Worm (Caenorhabditis elegans): ENCODE results near the gene col-68.
"Not testable (repeated sequence)": the region's sequence is repeated elsewhere in the genome, so short reads cannot be mapped to it uniquely, and the experiment has no call there.

Gene col-68

ce11 chrII:84134-84533 lies 20.2 kb upstream of the col-68 start, which contains the start of gene C50D2.6:
TSS of gene C50D2.6 (plus strand) at chrII:84434.
- TF ChIP-seq flh-1 (GFP tag; optimal IDR thresholded peaks at IDR 0.05) (no peak), elt-1 (tag; optimal IDR thresholded peaks at IDR 0.05; ENCODE audit: borderline replicate concordance, insufficient read depth) (no peak)

- TF ChIP-seq zip-8 (tag; optimal IDR thresholded peaks at IDR 0.05) (peak; percentile 56), unc-39 (tag; optimal IDR thresholded peaks at IDR 0.05) (no peak), ceh-43 (GFP tag; optimal IDR thresholded peaks at IDR 0.05) (no peak), nhr-12 (tag; optimal IDR thresholded peaks at IDR 0.05) (no peak), lsy-2 (tag; optimal IDR thresholded peaks at IDR 0.05) (no peak), lin-32 (GFP tag; optimal IDR thresholded peaks at IDR 0.05) (no peak), M03D4.4 (tag; optimal IDR thresholded peaks at IDR 0.05) (no peak), sptf-1 (tag; optimal IDR thresholded peaks at IDR 0.05) (no peak), nhr-76 (tag; optimal IDR thresholded peaks at IDR 0.05) (no peak)
Observed at ce11 chrII:86794-87193, 17.5 kb upstream of the col-68 start.

ce11 chrII:87937-88336 lies 16.4 kb upstream of the col-68 start:
- TF ChIP-seq tbx-8 (GFP tag; optimal IDR thresholded peaks at IDR 0.05) (no peak), elt-1 (tag; optimal IDR thresholded peaks at IDR 0.05; ENCODE audit: borderline replicate concordance, insufficient read depth) (no peak), M03D4.4 (tag; optimal IDR thresholded peaks at IDR 0.05) (no peak)

ce11 chrII:91419-91818 lies 12.9 kb upstream of the col-68 start, which contains the start of gene mcat-1:
TSS of gene mcat-1 (minus strand) at chrII:91519.
- TF ChIP-seq ham-2 (GFP tag; optimal IDR thresholded peaks at IDR 0.05) (no peak), mab-5 (tag; optimal IDR thresholded peaks at IDR 0.05) (no peak), zip-8 (tag; optimal IDR thresholded peaks at IDR 0.05) (peak; percentile 1), lin-32 (GFP tag; optimal IDR thresholded peaks at IDR 0.05) (no peak), nhr-28 (tag; optimal IDR thresholded peaks at IDR 0.05) (no peak), lin-13 (tag; optimal IDR thresholded peaks at IDR 0.05) (no peak), ceh-43 (GFP tag; optimal IDR thresholded peaks at IDR 0.05) (no peak)

ce11 chrII:95177-95576 lies 9.2 kb upstream of the col-68 start, which contains the start of gene C50D2.7:
TSS of gene C50D2.7 (minus strand) at chrII:95277.
- TF ChIP-seq lsy-2 (tag; optimal IDR thresholded peaks at IDR 0.05) (no peak), ceh-43 (GFP tag; optimal IDR thresholded peaks at IDR 0.05) (no peak)

ce11 chrII:97992-98763 lies 6.2 kb upstream of the col-68 start, which contains the start of the genes luc-7L3 and sftb-6:
TSS of gene luc-7L3 (minus strand) at chrII:98027.
TSS of gene sftb-6 (plus strand) at chrII:98404.
- TF ChIP-seq nhr-2 (tag; optimal IDR thresholded peaks at IDR 0.05) (peak; percentile 28), nhr-12 (tag; optimal IDR thresholded peaks at IDR 0.05) (no peak), M03D4.4 (tag; optimal IDR thresholded peaks at IDR 0.05) (no peak), ceh-83 (GFP tag; optimal IDR thresholded peaks at IDR 0.05) (peak; percentile 3), sptf-1 (tag; optimal IDR thresholded peaks at IDR 0.05) (no peak), ceh-39 (tag; optimal IDR thresholded peaks at IDR 0.05) (peak; percentile 41), ces-1 (GFP tag; optimal IDR thresholded peaks at IDR 0.05) (peak; percentile 74), nhr-237 (tag; optimal IDR thresholded peaks at IDR 0.05) (peak; percentile 34), zip-8 (tag; optimal IDR thresholded peaks at IDR 0.05) (no peak), mab-5 (tag; optimal IDR thresholded peaks at IDR 0.05) (peak; percentile 16), lsy-2 (tag; optimal IDR thresholded peaks at IDR 0.05) (peak; percentile 48)

ce11 chrII:98894-99293 lies 5.4 kb upstream of the col-68 start, which contains the start of gene C50D2.10:
TSS of gene C50D2.10 (plus strand) at chrII:99138.
- TF ChIP-seq lin-13, nhr-12, hlh-1 (tag; optimal IDR thresholded peaks at IDR 0.05): not testable (repeated sequence)

- no peak for TF ChIP-seq cnd-1 (tag; optimal IDR thresholded peaks at IDR 0.05)
- peak; percentile 6 for TF ChIP-seq ceh-83 (GFP tag; optimal IDR thresholded peaks at IDR 0.05)
Observed at ce11 chrII:101176-101575, 3.2 kb upstream of the col-68 start.

Measured in whole organism, mixed stage, embryonic.